Fruit fly (Drosophila melanogaster): ENCODE measurements around the gene Grip163.

Gene Grip163

DNA sequence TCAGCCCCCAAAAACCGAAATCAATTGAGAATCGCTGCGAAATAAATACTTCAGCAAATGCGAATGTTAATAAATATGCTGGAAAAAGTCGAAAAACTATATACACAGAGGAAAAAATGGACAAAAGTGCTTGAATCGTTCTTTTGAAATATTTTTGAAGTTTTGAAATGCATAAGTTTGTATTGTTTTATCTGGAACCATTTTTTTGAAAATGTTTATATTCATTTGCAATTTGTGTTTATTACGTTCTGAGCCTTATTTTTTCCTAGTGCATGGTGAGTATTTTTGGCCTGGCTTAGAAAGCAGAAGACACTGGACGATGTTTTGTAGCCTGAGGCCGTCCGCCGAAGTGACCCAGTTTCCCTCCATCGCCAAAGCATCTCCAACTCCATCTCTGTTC lies 27.0 kb upstream of the Grip163 start (continued):
- peak; percentile 65 for TF ChIP-seq CG15336 (GFP tag; IDR thresholded peaks at IDR 0.05)
- TF ChIP-seq Ets21C (GFP tag; optimal IDR thresholded peaks at IDR 0.05): no peak
- TF ChIP-seq CG4318 (GFP tag; optimal IDR thresholded peaks at IDR 0.05): peak; percentile 15
- TF ChIP-seq CG6276 (GFP tag; optimal IDR thresholded peaks at IDR 0.05): peak; percentile 56
- TF ChIP-seq CG16779 (tag; optimal IDR thresholded peaks at IDR 0.05): no peak
- TF ChIP-seq topi (GFP tag; optimal IDR thresholded peaks at IDR 0.05): peak; percentile 34
- TF ChIP-seq achi (GFP tag; optimal IDR thresholded peaks at IDR 0.05): peak; percentile 33
- TF ChIP-seq Gug (GFP tag; IDR thresholded peaks at IDR 0.05): no peak
- TF ChIP-seq eg (GFP tag; IDR thresholded peaks at IDR 0.05): no peak
- peak; percentile 68 for TF ChIP-seq Eip78C (GFP tag)
- TF ChIP-seq CG6792 (GFP tag; optimal IDR thresholded peaks at IDR 0.05): peak; percentile 15
- TF ChIP-seq CG31627 (GFP tag; optimal IDR thresholded peaks at IDR 0.05): peak; percentile 16

DNA sequence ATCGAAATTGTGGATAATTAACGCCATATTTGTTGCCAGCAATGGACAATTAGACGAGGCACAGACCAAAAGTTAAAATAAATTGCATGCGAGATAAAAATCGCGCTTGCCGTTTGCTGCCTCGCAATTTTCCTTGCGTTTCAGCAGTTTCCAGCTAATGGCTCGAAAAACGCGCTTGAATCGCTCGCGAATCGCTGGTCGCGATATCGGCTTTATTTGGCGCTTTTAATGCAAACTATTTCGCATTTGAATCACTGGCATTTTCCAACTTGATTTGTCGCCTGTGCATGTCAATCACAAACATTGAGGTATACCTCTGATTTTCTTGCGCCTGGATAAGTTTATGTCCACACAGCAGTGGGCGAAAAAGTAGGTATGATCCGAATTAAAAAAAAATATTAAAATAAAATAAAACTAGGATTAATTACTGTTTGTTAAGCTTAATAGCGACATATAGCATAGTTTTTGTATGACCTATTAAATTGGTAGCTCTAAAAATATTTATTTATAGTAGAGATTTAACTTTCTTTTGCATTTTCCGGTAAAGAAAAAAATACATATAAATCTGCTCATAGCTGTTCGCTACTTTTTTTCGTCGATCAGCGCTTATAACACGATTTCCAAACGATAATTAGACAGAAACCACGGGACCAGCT lies 25.3 kb upstream of the Grip163 start:
- TF ChIP-seq CG11762 (GFP tag; optimal IDR thresholded peaks at IDR 0.05; ENCODE audit: insufficient read depth) (no peak), cyc (GFP tag; optimal IDR thresholded peaks at IDR 0.05) (no peak), Blimp-1 (GFP tag; optimal IDR thresholded peaks at IDR 0.05) (no peak), achi (GFP tag; optimal IDR thresholded peaks at IDR 0.05) (peak; percentile 29), CG6163 (GFP tag; IDR thresholded peaks at IDR 0.05) (no peak), CG1621 (tag; optimal IDR thresholded peaks at IDR 0.05) (no peak), OdsH (GFP tag; optimal IDR thresholded peaks at IDR 0.05) (peak; percentile 9), lz (GFP tag; optimal IDR thresholded peaks at IDR 0.05) (no peak), Hr38 (GFP tag; optimal IDR thresholded peaks at IDR 0.05) (no peak), Sox102F (GFP tag; optimal IDR thresholded peaks at IDR 0.05) (no peak), fd85E (GFP tag; optimal IDR thresholded peaks at IDR 0.05) (no peak), dac (GFP tag; optimal IDR thresholded peaks at IDR 0.05) (no peak), CG8319 (GFP tag; optimal IDR thresholded peaks at IDR 0.05) (no peak), Sox15 (GFP tag; optimal IDR thresholded peaks at IDR 0.05) (no peak), CG8119 (GFP tag; IDR thresholded peaks at IDR 0.05) (peak; percentile 63; the same call in 2 of the 3 replicates), svp (GFP tag) (no peak), salr (GFP tag; optimal IDR thresholded peaks at IDR 0.05) (no peak), CG10669 (GFP tag; optimal IDR thresholded peaks at IDR 0.05) (no peak), spab (GFP tag; optimal IDR thresholded peaks at IDR 0.05) (no peak), topi (GFP tag; optimal IDR thresholded peaks at IDR 0.05) (no peak), CG34406 (GFP tag; optimal IDR thresholded peaks at IDR 0.05) (no peak), Eip78C (GFP tag) (peak; percentile 59), CG6808 (GFP tag; optimal IDR thresholded peaks at IDR 0.05) (no peak), vri (GFP tag; optimal IDR thresholded peaks at IDR 0.05) (no peak), CG6792 (GFP tag; optimal IDR thresholded peaks at IDR 0.05) (no peak), acj6 (GFP tag; optimal IDR thresholded peaks at IDR 0.05) (no peak), net (GFP tag; optimal IDR thresholded peaks at IDR 0.05) (no peak), ss (GFP tag; optimal IDR thresholded peaks at IDR 0.05) (no peak), esn (GFP tag; optimal IDR thresholded peaks at IDR 0.05) (peak; percentile 11), CG15336 (GFP tag; IDR thresholded peaks at IDR 0.05) (peak; percentile 68), CG31627 (GFP tag; optimal IDR thresholded peaks at IDR 0.05) (no peak), CG4318 (GFP tag; optimal IDR thresholded peaks at IDR 0.05) (peak; percentile 45), CG10631 (GFP tag; optimal IDR thresholded peaks at IDR 0.05) (no peak), Hr4 (GFP tag; optimal IDR thresholded peaks at IDR 0.05) (peak; percentile 45), Sox14 (GFP tag; optimal IDR thresholded peaks at IDR 0.05) (no peak), pdm3 (GFP tag; optimal IDR thresholded peaks at IDR 0.05) (peak; percentile 30), Eip93F (GFP tag; optimal IDR thresholded peaks at IDR 0.05) (no peak), eg (GFP tag; IDR thresholded peaks at IDR 0.05) (0 out of 3 replicates have a peak, but pooled peaks have one; percentile 58), dsx (GFP tag; optimal IDR thresholded peaks at IDR 0.05; ENCODE audit: poor library complexity, severe bottlenecking) (no peak), CG6276 (GFP tag; optimal IDR thresholded peaks at IDR 0.05) (peak; percentile 59), CG11294 (GFP tag; IDR thresholded peaks at IDR 0.05) (no peak), Ets21C (GFP tag; optimal IDR thresholded peaks at IDR 0.05) (no peak), Hr39 (GFP tag; optimal IDR thresholded peaks at IDR 0.05) (no peak), fd59A (GFP tag; optimal IDR thresholded peaks at IDR 0.05) (no peak), CG16779 (tag; optimal IDR thresholded peaks at IDR 0.05) (no peak), CG32006 (GFP tag; optimal IDR thresholded peaks at IDR 0.05) (peak; percentile 73)
